Fruit fly (Drosophila melanogaster) Kc167 (cell line): ENCODE measurements around the gene CSN8.

Experiments
- Myc ChIP-seq: fragments of >200 bp; optimal IDR thresholded peaks from 2 replicates; lab custom pipeline; 2017; ENCODE audit warnings: missing external identifiers
- h ChIP-seq: fragments of >200 bp; optimal IDR thresholded peaks from 3 replicates; lab custom pipeline; 2018; ENCODE audit warnings: missing external identifiers
- psq ChIP-seq: fragments of >200 bp; optimal IDR thresholded peaks from 2 replicates; lab custom pipeline; 2017; ENCODE audit warnings: missing external identifiers

DNA sequence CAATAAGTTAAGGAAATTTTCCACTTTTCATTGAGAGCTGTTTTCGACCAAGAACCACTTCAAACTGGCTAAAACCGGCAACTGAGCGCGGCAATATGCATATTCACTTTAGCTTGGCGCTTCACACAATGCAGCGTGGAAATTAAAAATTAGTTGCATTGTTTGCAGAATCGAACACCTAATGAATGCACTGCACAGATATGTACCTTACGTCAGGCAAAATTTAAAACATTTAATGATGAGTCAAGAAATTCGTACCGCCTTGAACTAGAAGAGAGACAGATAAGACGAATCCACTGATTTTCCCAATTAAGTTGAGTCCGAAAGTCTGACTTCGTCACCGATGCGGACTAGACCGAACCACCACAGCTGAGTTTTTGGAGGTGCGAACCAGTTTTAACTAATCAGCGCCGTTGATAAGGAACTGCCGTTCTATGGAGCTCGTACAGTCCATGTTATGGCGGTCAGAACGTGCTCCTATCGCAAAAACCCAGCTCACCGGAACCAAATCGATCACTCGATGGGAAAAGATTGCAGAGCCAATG, 36.8 kb upstream of the CSN8 start:
- no peak for TF ChIP-seq h (lab: Kevin White, UChicago)
- no peak for TF ChIP-seq Myc (lab: Kevin White, UChicago)
- no peak for TF ChIP-seq psq (lab: Kevin White, UChicago)
